Worm (Caenorhabditis elegans) whole organism, late embryonic: ENCODE data around the gene metl-2.

Experiments used
- F13H6.1 ChIP-seq: sonication (generic microtip); optimal IDR thresholded peaks from 2 replicates; lab custom pipeline; 2016; ENCODE audit warnings: missing genetic modification characterization, missing compliant biosample characterization
- K02D7.2 ChIP-seq: sonication (generic microtip); optimal IDR thresholded peaks from 2 replicates; lab custom pipeline; 2017; ENCODE audit warnings: mild to moderate bottlenecking, missing genetic modification characterization, missing compliant biosample characterization
- T23F11.4 ChIP-seq: fragments of 200-800 bp; sonication (Bioruptor generic); optimal IDR thresholded peaks from 2 replicates; lab custom pipeline; 2018; ENCODE audit warnings: mild to moderate bottlenecking, missing genetic modification characterization, missing compliant biosample characterization
- ahr-1 ChIP-seq: sonication (generic microtip); optimal IDR thresholded peaks from 2 replicates; lab custom pipeline; 2016; ENCODE audit warnings: missing genetic modification characterization, missing compliant biosample characterization
- ceh-14 ChIP-seq: sonication (generic microtip); optimal IDR thresholded peaks from 2 replicates; lab custom pipeline; 2016; ENCODE audit warnings: missing genotype, missing genetic modification characterization, missing compliant biosample characterization
- ceh-18 ChIP-seq: sonication (generic microtip); optimal IDR thresholded peaks from 2 replicates; lab custom pipeline; 2016; ENCODE audit warnings: missing genetic modification characterization, missing compliant biosample characterization
- ceh-19 ChIP-seq: fragments of 200-800 bp; sonication (Bioruptor generic); optimal IDR thresholded peaks from 2 replicates; lab custom pipeline; 2018; ENCODE audit warnings: mild to moderate bottlenecking, missing genetic modification characterization, missing compliant biosample characterization
- ceh-2 ChIP-seq: sonication (generic microtip); optimal IDR thresholded peaks from 2 replicates; lab custom pipeline; 2016; ENCODE audit warnings: missing genotype, missing genetic modification characterization, missing compliant biosample characterization
- ceh-22 ChIP-seq: sonication (generic microtip); optimal IDR thresholded peaks from 2 replicates; lab custom pipeline; 2017; ENCODE audit warnings: missing biosample characterization, missing genetic modification characterization
- ceh-24 ChIP-seq: sonication (generic microtip); optimal IDR thresholded peaks from 2 replicates; lab custom pipeline; 2016; ENCODE audit warnings: mild to moderate bottlenecking, missing genetic modification characterization, missing compliant biosample characterization
- ceh-30 ChIP-seq: fragments of 150-350 bp; optimal IDR thresholded peaks from 2 replicates; lab custom pipeline; 2014; ENCODE audit warnings: missing biosample characterization, missing genetic modification characterization
- ceh-31 ChIP-seq: sonication (generic microtip); optimal IDR thresholded peaks from 2 replicates; lab custom pipeline; 2016; ENCODE audit warnings: missing genetic modification characterization, missing compliant biosample characterization
- ceh-34 ChIP-seq: sonication (generic microtip); optimal IDR thresholded peaks from 2 replicates; lab custom pipeline; 2016; ENCODE audit warnings: mild to moderate bottlenecking, missing genetic modification characterization, missing compliant biosample characterization
- ceh-48 ChIP-seq: sonication (generic microtip); optimal IDR thresholded peaks from 2 replicates; lab custom pipeline; 2016; ENCODE audit warnings: missing genetic modification characterization, inconsistent platforms, missing compliant biosample characterization
- ceh-6 ChIP-seq: fragments of 200-800 bp; sonication (Bioruptor generic); optimal IDR thresholded peaks from 2 replicates; lab custom pipeline; 2018; ENCODE audit warnings: mild to moderate bottlenecking, missing genetic modification characterization, missing compliant biosample characterization
- ceh-9 ChIP-seq: sonication (generic microtip); optimal IDR thresholded peaks from 2 replicates; lab custom pipeline; 2016; ENCODE audit warnings: mild to moderate bottlenecking, missing genetic modification characterization, inconsistent platforms, missing compliant biosample characterization
- che-1 ChIP-seq: sonication (generic microtip); optimal IDR thresholded peaks from 2 replicates; lab custom pipeline; 2016; ENCODE audit warnings: mild to moderate bottlenecking, missing genetic modification characterization, missing compliant biosample characterization
- dmd-4 ChIP-seq: sonication (generic microtip); optimal IDR thresholded peaks from 2 replicates; lab custom pipeline; 2016; ENCODE audit warnings: borderline replicate concordance, missing genetic modification characterization, missing compliant biosample characterization
- elt-2 ChIP-seq: sonication (generic microtip); optimal IDR thresholded peaks from 2 replicates; lab custom pipeline; 2016; ENCODE audit warnings: missing genetic modification reagents, missing genetic modification characterization, missing compliant biosample characterization
- elt-4 ChIP-seq: sonication (generic microtip); optimal IDR thresholded peaks from 2 replicates; lab custom pipeline; 2016; ENCODE audit warnings: missing genetic modification characterization, missing compliant biosample characterization
- ets-4 ChIP-seq: sonication (generic microtip); optimal IDR thresholded peaks from 2 replicates; lab custom pipeline; 2016; ENCODE audit warnings: missing genetic modification characterization, missing compliant biosample characterization
- fax-1 ChIP-seq: sonication (generic microtip); optimal IDR thresholded peaks from 2 replicates; lab custom pipeline; 2016; ENCODE audit warnings: missing genotype, missing genetic modification characterization, missing compliant biosample characterization
- fkh-10 ChIP-seq: fragments of 150-350 bp; optimal IDR thresholded peaks from 2 replicates; lab custom pipeline; 2014; ENCODE audit warnings: missing biosample characterization, missing genetic modification reagents, missing genetic modification characterization
- fkh-6 ChIP-seq: sonication (generic microtip); optimal IDR thresholded peaks from 2 replicates; lab custom pipeline; 2016; ENCODE audit warnings: missing genetic modification characterization, missing compliant biosample characterization
- gmeb-2 ChIP-seq: sonication (generic microtip); optimal IDR thresholded peaks from 2 replicates; lab custom pipeline; 2016; ENCODE audit warnings: missing genetic modification characterization, inconsistent platforms, missing compliant biosample characterization
- hlh-15 ChIP-seq: sonication (generic microtip); optimal IDR thresholded peaks from 2 replicates; lab custom pipeline; 2016; ENCODE audit warnings: missing genetic modification characterization, missing compliant biosample characterization
- hlh-6 ChIP-seq: sonication (generic microtip); optimal IDR thresholded peaks from 2 replicates; lab custom pipeline; 2016; ENCODE audit warnings: missing genotype, missing genetic modification characterization, missing compliant biosample characterization
- lim-6 ChIP-seq: sonication (generic microtip); optimal IDR thresholded peaks from 2 replicates; lab custom pipeline; 2016; ENCODE audit warnings: missing genetic modification characterization, missing compliant biosample characterization
- lin-11 ChIP-seq: fragments of 200-800 bp; sonication (Bioruptor generic); optimal IDR thresholded peaks from 2 replicates; lab custom pipeline; 2018; ENCODE audit warnings: mild to moderate bottlenecking, missing genetic modification characterization, missing compliant biosample characterization
- madf-2 ChIP-seq: sonication (generic microtip); optimal IDR thresholded peaks from 2 replicates; lab custom pipeline; 2017; ENCODE audit warnings: missing genetic modification characterization, missing compliant biosample characterization
- mec-3 ChIP-seq: sonication (generic microtip); optimal IDR thresholded peaks from 2 replicates; lab custom pipeline; 2016; ENCODE audit warnings: borderline replicate concordance, missing genetic modification characterization, missing compliant biosample characterization
- nfya-1 ChIP-seq: sonication (generic microtip); optimal IDR thresholded peaks from 2 replicates; lab custom pipeline; 2017; ENCODE audit warnings: missing genetic modification characterization, mild to moderate bottlenecking, missing compliant biosample characterization, antibody characterized with exemption, moderate library complexity
- nhr-232 ChIP-seq: sonication (generic microtip); optimal IDR thresholded peaks from 2 replicates; lab custom pipeline; 2016; ENCODE audit warnings: missing genetic modification characterization, missing compliant biosample characterization
- odd-2 ChIP-seq: sonication (generic microtip); optimal IDR thresholded peaks from 2 replicates; lab custom pipeline; 2017; ENCODE audit warnings: antibody characterized with exemption, mild to moderate bottlenecking, missing genetic modification characterization, missing compliant biosample characterization
- pag-3 ChIP-seq: sonication (generic microtip); optimal IDR thresholded peaks from 2 replicates; lab custom pipeline; 2016; ENCODE audit warnings: missing compliant biosample characterization, missing genetic modification characterization, borderline replicate concordance
- pat-9 ChIP-seq: fragments of 200-800 bp; sonication (Bioruptor generic); optimal IDR thresholded peaks from 2 replicates; lab custom pipeline; 2018; ENCODE audit warnings: mild to moderate bottlenecking, missing genetic modification characterization, moderate library complexity, missing compliant biosample characterization
- pax-1 ChIP-seq: fragments of 150-350 bp; optimal IDR thresholded peaks from 2 replicates; lab custom pipeline; 2014; ENCODE audit warnings: missing biosample characterization, missing genetic modification characterization
- pha-2 ChIP-seq: sonication (generic microtip); optimal IDR thresholded peaks from 2 replicates; lab custom pipeline; 2017; ENCODE audit warnings: mild to moderate bottlenecking, missing genetic modification characterization, missing compliant biosample characterization
- pha-4 ChIP-seq: fragments of 150-350 bp; optimal IDR thresholded peaks from 2 replicates; lab custom pipeline; 2018; ENCODE audit warnings: missing biosample characterization, missing genetic modification reagents, missing genetic modification characterization
- pqm-1 ChIP-seq: sonication (generic microtip); optimal IDR thresholded peaks from 2 replicates; lab custom pipeline; 2016; ENCODE audit warnings: missing genetic modification characterization, missing compliant biosample characterization
- rnt-1 ChIP-seq: sonication (generic microtip); optimal IDR thresholded peaks from 2 replicates; lab custom pipeline; 2016; ENCODE audit warnings: missing genetic modification characterization, missing compliant biosample characterization
- sdc-2 ChIP-seq: sonication (generic microtip); optimal IDR thresholded peaks from 2 replicates; lab custom pipeline; 2016; ENCODE audit warnings: missing genotype, missing genetic modification characterization, missing compliant biosample characterization
- sox-2 ChIP-seq: fragments of 200-800 bp; sonication (Bioruptor generic); IDR thresholded peaks from 2 replicates; pipeline ENCODE4 v1.3.6; 2022; ENCODE audit warnings: missing genetic modification reagents, missing genetic modification characterization, missing compliant biosample characterization
- sox-4 ChIP-seq: sonication (generic microtip); optimal IDR thresholded peaks from 2 replicates; lab custom pipeline; 2017; ENCODE audit warnings: mild to moderate bottlenecking, missing genetic modification characterization, inconsistent platforms, missing compliant biosample characterization
- tbx-2 ChIP-seq: sonication (generic microtip); optimal IDR thresholded peaks from 2 replicates; lab custom pipeline; 2016; ENCODE audit warnings: missing genetic modification characterization, missing compliant biosample characterization
- ttx-3 ChIP-seq: sonication (generic microtip); optimal IDR thresholded peaks from 2 replicates; lab custom pipeline; 2016; ENCODE audit warnings: missing genetic modification reagents, missing genetic modification characterization, missing compliant biosample characterization
- unc-42 ChIP-seq: sonication (generic microtip); optimal IDR thresholded peaks from 2 replicates; lab custom pipeline; 2016; ENCODE audit warnings: missing genotype, missing genetic modification characterization, missing compliant biosample characterization
- unc-55 ChIP-seq: sonication (generic microtip); optimal IDR thresholded peaks from 2 replicates; lab custom pipeline; 2017; ENCODE audit warnings: missing biosample characterization, missing genetic modification reagents, missing genetic modification characterization
- ztf-16 ChIP-seq: sonication (generic microtip); optimal IDR thresholded peaks from 2 replicates; lab custom pipeline; 2017; ENCODE audit warnings: missing genetic modification characterization, missing compliant biosample characterization

metl-2 gene

DNA sequence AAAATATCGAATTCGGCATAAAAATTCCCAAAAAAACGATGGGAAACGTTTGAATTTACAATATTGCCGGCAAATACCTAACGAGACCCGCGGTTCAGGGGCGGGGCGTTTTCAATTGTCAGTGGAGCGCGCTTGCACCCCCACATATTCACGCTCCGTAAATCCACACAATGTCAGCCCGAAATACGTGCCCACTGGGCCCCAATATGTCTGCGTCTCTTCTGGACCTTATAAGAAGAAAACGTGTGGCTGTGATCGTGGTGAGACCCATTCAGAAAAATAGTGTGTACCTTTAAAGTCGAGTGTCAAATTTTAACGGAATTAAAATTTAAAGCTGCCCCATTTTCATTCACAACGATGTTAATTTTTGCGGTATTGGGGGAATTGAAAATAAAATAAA, 34.8 kb downstream of the metl-2 start (continued):
- TF ChIP-seq pat-9 (tag; lab: Kevin White, UChicago): no peak

DNA sequence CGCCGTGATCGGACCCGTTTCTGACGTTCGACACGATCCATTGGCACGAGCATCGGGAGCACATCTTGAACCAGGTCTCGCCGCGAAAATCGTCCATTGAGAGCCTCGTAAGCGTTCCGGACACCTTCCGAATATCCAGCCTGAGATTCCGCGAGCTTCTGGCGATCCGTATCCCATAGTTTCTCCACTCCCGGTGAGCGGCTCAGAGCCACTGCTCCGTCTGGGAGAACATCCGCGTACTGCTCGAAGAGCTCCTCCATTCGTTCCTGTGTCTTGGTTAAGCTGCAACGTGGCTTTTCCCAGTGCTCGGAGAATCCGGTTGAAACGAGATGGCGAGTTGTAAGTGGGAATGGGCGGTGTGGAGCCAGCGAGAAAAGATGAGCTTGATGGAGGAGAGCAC, 35.4 kb downstream of the metl-2 start:
- no peak for TF ChIP-seq dmd-4
- no peak for TF ChIP-seq ceh-31 (tag; lab: Kevin White, UChicago)
- TF ChIP-seq ceh-34: no peak
- TF ChIP-seq ceh-30: no peak
- no peak for TF ChIP-seq ceh-2 (tag; lab: Kevin White, UChicago)
- TF ChIP-seq fkh-10 (GFP tag; lab: Kevin White, UChicago): no peak
- no peak for TF ChIP-seq ets-4 (tag; lab: Kevin White, UChicago)
- TF ChIP-seq pqm-1: no peak
- no peak for TF ChIP-seq ceh-24
- no peak for TF ChIP-seq lim-6
- TF ChIP-seq che-1: no peak
- no peak for TF ChIP-seq gmeb-2 (tag; lab: Kevin White, UChicago)
- no peak for TF ChIP-seq rnt-1 (tag; lab: Kevin White, UChicago)
- no peak for TF ChIP-seq ceh-9 (tag; lab: Kevin White, UChicago)
- no peak for TF ChIP-seq ceh-18
- TF ChIP-seq madf-2 (tag; lab: Kevin White, UChicago): no peak
- TF ChIP-seq pat-9 (tag; lab: Kevin White, UChicago): no peak
- TF ChIP-seq, all 69 proteins: peak for 0

DNA sequence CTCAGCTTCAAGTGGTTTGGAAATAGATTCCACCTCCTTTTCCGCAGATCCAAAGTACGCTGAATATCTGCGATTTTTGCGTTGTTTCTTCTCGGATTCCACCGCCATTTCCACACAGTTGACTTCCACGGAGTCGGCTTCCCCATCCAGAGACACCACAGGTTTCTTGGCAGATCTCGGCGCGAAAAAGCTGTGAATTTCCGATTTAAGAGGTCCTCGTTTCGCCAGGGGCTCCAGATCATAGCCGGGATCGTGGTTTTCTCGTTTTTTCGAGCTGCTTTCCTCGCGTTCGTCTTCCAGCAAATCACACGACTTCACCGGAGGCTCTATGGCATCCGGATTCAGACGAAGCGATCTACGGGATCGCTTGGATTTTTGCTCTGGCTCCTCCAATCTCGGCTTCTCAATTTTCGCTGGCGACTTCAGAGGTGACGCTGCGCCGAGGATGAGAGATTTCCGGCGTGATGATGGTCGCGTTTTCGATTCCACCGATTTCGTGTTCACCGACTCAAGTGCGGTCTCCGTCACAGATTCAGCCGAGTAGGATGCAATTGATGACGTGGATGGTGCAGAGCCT, 38.9 kb downstream of the metl-2 start:
- TF ChIP-seq ttx-3 (tag; lab: Kevin White, UChicago): no peak
- no peak for TF ChIP-seq ceh-14 (tag; lab: Kevin White, UChicago)
- TF ChIP-seq K02D7.2: no peak
- TF ChIP-seq fax-1: peak; percentile 8
- TF ChIP-seq ceh-2 (tag; lab: Kevin White, UChicago): peak; percentile 66
- TF ChIP-seq ceh-19 (GFP tag; lab: Kevin White, UChicago): no peak
- no peak for TF ChIP-seq hlh-15
- TF ChIP-seq unc-55 (GFP tag; lab: Kevin White, UChicago): no peak
- TF ChIP-seq ahr-1 (tag; lab: Kevin White, UChicago): peak; percentile 3
- TF ChIP-seq pha-4 (tag; lab: Kevin White, UChicago): no peak
- TF ChIP-seq hlh-6: peak; percentile 65
- no peak for TF ChIP-seq pat-9 (tag; lab: Kevin White, UChicago)
- no peak for TF ChIP-seq ceh-6 (GFP tag; lab: Kevin White, UChicago)
- TF ChIP-seq ceh-24: no peak
- TF ChIP-seq ceh-9 (tag; lab: Kevin White, UChicago): no peak
- TF ChIP-seq lin-11 (tag; lab: Kevin White, UChicago): no peak
- TF ChIP-seq ceh-22 (tag; lab: Kevin White, UChicago): no peak
- no peak for TF ChIP-seq ceh-30
- TF ChIP-seq fkh-10 (GFP tag; lab: Kevin White, UChicago): no peak
- no peak for TF ChIP-seq che-1
- peak; percentile 48 for TF ChIP-seq F13H6.1 (tag; lab: Kevin White, UChicago)
- peak; percentile 73 for TF ChIP-seq ceh-31 (tag; lab: Kevin White, UChicago)
- TF ChIP-seq odd-2 (tag; lab: Kevin White, UChicago): no peak
- TF ChIP-seq sdc-2 (tag; lab: Kevin White, UChicago): no peak
- no peak for TF ChIP-seq pha-2 (tag; lab: Kevin White, UChicago)
- TF ChIP-seq fkh-6 (tag; lab: Kevin White, UChicago): no peak
- no peak for TF ChIP-seq madf-2 (tag; lab: Kevin White, UChicago)
- TF ChIP-seq sox-4: no peak
- TF ChIP-seq unc-42: no peak
- TF ChIP-seq nfya-1 (tag; lab: Kevin White, UChicago): no peak
- no peak for TF ChIP-seq sox-2
- no peak for TF ChIP-seq T23F11.4 (GFP tag; lab: Kevin White, UChicago)
- TF ChIP-seq mec-3 (tag; lab: Kevin White, UChicago): no peak
- TF ChIP-seq elt-4 (tag; lab: Kevin White, UChicago): no peak
- no peak for TF ChIP-seq lim-6
- no peak for TF ChIP-seq ztf-16 (tag; lab: Kevin White, UChicago)
- no peak for TF ChIP-seq elt-2 (tag; lab: Kevin White, UChicago)
- no peak for TF ChIP-seq pag-3
- peak; percentile 36 for TF ChIP-seq tbx-2
- no peak for TF ChIP-seq ceh-48 (tag; lab: Kevin White, UChicago)
- TF ChIP-seq pax-1 (tag; lab: Kevin White, UChicago): no peak
- TF ChIP-seq nhr-232 (tag; lab: Kevin White, UChicago): no peak
